ENCODE assay signal across 3 fruit fly cellular contexts in the genomic region with DNA sequence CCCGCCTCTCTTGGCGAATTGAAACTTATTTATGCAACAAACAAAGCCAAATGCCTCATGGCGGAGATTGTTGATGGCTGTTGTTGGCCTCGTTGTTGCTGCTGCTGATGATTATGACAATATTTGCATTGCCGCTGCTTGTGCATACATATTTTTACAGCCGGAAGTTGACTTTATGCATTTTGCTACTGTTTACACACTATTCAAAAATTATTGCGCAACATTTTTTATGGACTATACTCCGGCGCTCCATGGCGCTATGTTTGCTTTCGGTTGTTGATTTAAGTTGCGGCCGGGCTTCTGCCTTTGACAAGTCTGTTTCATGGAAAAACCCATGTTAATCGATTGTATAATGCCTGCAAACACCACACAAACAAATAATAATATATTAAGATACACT.
A peak's percentile ranks its signal among the peaks of the same experiment; 100 is the strongest.
TF ChIP-seq lines count a peak whose summit lies in the region.

No protein-coding gene starts in this region.

- TF ChIP-seq CTCF in whole organism, embryonic (GFP tag; optimal IDR thresholded peaks at IDR 0.05; lab: Kevin White, UChicago) = peak; percentile 30

TF ChIP-seq in whole organism, adult, 20 proteins besides CTCF, POLR2A, EP300 and RAD21:
- TF ChIP-seq Hr96 (GFP tag; optimal IDR thresholded peaks at IDR 0.05; lab: Kevin White, UChicago) (no peak), CG7101 (tag; optimal IDR thresholded peaks at IDR 0.05; lab: Kevin White, UChicago) (peak; percentile 35), CG7045 (GFP tag; optimal IDR thresholded peaks at IDR 0.05; lab: Kevin White, UChicago) (peak; percentile 61), Crg-1 (GFP tag; optimal IDR thresholded peaks at IDR 0.05; lab: Kevin White, UChicago) (peak; percentile 20)
TF ChIP-seq in whole organism, adult: peak in this region for 3.

TF ChIP-seq in whole organism, embryonic, 481 proteins besides CTCF, POLR2A, EP300 and RAD21 (continues in another document):
- TF ChIP-seq CG8359 (GFP tag; optimal IDR thresholded peaks at IDR 0.05; lab: Kevin White, UChicago; ENCODE audit: borderline replicate concordance) = no peak
- TF ChIP-seq oc (tag; optimal IDR thresholded peaks at IDR 0.05; lab: Kevin White, UChicago) = peak; percentile 46
- peak; percentile 75 for TF ChIP-seq fd64A (GFP tag; optimal IDR thresholded peaks at IDR 0.05; lab: Kevin White, UChicago)
- TF ChIP-seq CG4360 (GFP tag; IDR thresholded peaks at IDR 0.05; lab: Robert Waterston, UW) = peak; percentile 39; the same call in 1 of the 2 replicates
- TF ChIP-seq Adf1 (GFP tag; IDR thresholded peaks at IDR 0.05; lab: Robert Waterston, UW) = no peak
- peak; percentile 30 for TF ChIP-seq Kr (GFP tag; optimal IDR thresholded peaks at IDR 0.05; lab: Kevin White, UChicago)
- TF ChIP-seq sd (tag; optimal IDR thresholded peaks at IDR 0.05; lab: Kevin White, UChicago) = no peak
- no peak for TF ChIP-seq Hmx (GFP tag; optimal IDR thresholded peaks at IDR 0.05; lab: Kevin White, UChicago)
- no peak for TF ChIP-seq hkb (optimal IDR thresholded peaks at IDR 0.05; lab: Kevin White, UChicago)
- peak; percentile 71 for TF ChIP-seq hkb (GFP tag; IDR thresholded peaks at IDR 0.05; lab: Robert Waterston, UW)
- peak; percentile 24 for TF ChIP-seq CG14710 (tag; optimal IDR thresholded peaks at IDR 0.05; lab: Kevin White, UChicago)
- TF ChIP-seq CG3407 (GFP tag; optimal IDR thresholded peaks at IDR 0.05; lab: Kevin White, UChicago) = peak; percentile 79
- TF ChIP-seq p53 (GFP tag; optimal IDR thresholded peaks at IDR 0.05; lab: Kevin White, UChicago) = no peak
- TF ChIP-seq CG6272 (GFP tag; IDR thresholded peaks at IDR 0.05; lab: Robert Waterston, UW) = no peak
- TF ChIP-seq zen (tag; optimal IDR thresholded peaks at IDR 0.05; lab: Kevin White, UChicago) = peak; percentile 21
- TF ChIP-seq CG2202 (tag; optimal IDR thresholded peaks at IDR 0.05; lab: Kevin White, UChicago) = peak; percentile 21
- peak; percentile 62 for TF ChIP-seq CG2678 (tag; optimal IDR thresholded peaks at IDR 0.05; lab: Kevin White, UChicago)
- TF ChIP-seq gsb-n (tag; optimal IDR thresholded peaks at IDR 0.05; lab: Kevin White, UChicago) = peak; percentile 27
- peak; percentile 55 for TF ChIP-seq MTF-1 (GFP tag; optimal IDR thresholded peaks at IDR 0.05; lab: Kevin White, UChicago; ENCODE audit: borderline replicate concordance)
- peak; percentile 23 for TF ChIP-seq CoRest (tag; optimal IDR thresholded peaks at IDR 0.05; lab: Kevin White, UChicago)
- peak; percentile 8 for TF ChIP-seq caup (GFP tag; optimal IDR thresholded peaks at IDR 0.05; lab: Kevin White, UChicago; ENCODE audit: severe bottlenecking)
- TF ChIP-seq stwl (tag; optimal IDR thresholded peaks at IDR 0.05; lab: Kevin White, UChicago) = no peak
- TF ChIP-seq Spps (tag; optimal IDR thresholded peaks at IDR 0.05; lab: Kevin White, UChicago) = no peak
- peak; percentile 48 for TF ChIP-seq CG6254 (GFP tag; optimal IDR thresholded peaks at IDR 0.05; lab: Kevin White, UChicago)
- TF ChIP-seq Scr (GFP tag; IDR thresholded peaks at IDR 0.05; lab: Robert Waterston, UW; ENCODE audit: partially characterized antibody) = no peak
- TF ChIP-seq tgo (GFP tag; IDR thresholded peaks at IDR 0.05; lab: Robert Waterston, UW) = no peak; the same call in 2 of the 3 replicates
- no peak for TF ChIP-seq CG12155 (GFP tag; optimal IDR thresholded peaks at IDR 0.05; lab: Kevin White, UChicago)
- no peak for TF ChIP-seq prd (optimal IDR thresholded peaks at IDR 0.05; lab: Kevin White, UChicago)
- peak; percentile 25; the same call in 1 of the 3 replicates for TF ChIP-seq prd (GFP tag; IDR thresholded peaks at IDR 0.05; lab: Robert Waterston, UW)
- no peak for TF ChIP-seq CkIIα-i1 (GFP tag; IDR thresholded peaks at IDR 0.05; lab: Robert Waterston, UW)
- TF ChIP-seq CG14860 (GFP tag; IDR thresholded peaks at IDR 0.05; lab: Robert Waterston, UW; ENCODE audit: partially characterized antibody) = no peak
- TF ChIP-seq CG12659 (GFP tag; optimal IDR thresholded peaks at IDR 0.05; lab: Kevin White, UChicago) = peak; percentile 5
- no peak for TF ChIP-seq eve (GFP tag; optimal IDR thresholded peaks at IDR 0.05; lab: Kevin White, UChicago)
- 0 out of 2 replicates have a peak, but pooled peaks have one; percentile 9 for TF ChIP-seq E2f1 (GFP tag; IDR thresholded peaks at IDR 0.05; lab: Robert Waterston, UW)
- no peak for TF ChIP-seq GATAe (GFP tag; conservative IDR thresholded peaks at IDR 0.05; lab: Robert Waterston, UW)
- TF ChIP-seq pho (GFP tag; optimal IDR thresholded peaks at IDR 0.05; lab: Kevin White, UChicago) = no peak
- peak; percentile 58 for TF ChIP-seq Blimp-1 (GFP tag; optimal IDR thresholded peaks at IDR 0.05; lab: Kevin White, UChicago)
- TF ChIP-seq unpg (GFP tag; optimal IDR thresholded peaks at IDR 0.05; lab: Kevin White, UChicago) = peak; percentile 50
- TF ChIP-seq CG3847 (GFP tag; IDR thresholded peaks at IDR 0.05; lab: Robert Waterston, UW) = no peak
- peak; percentile 54; the same call in 1 of the 2 replicates for TF ChIP-seq ara (GFP tag; IDR thresholded peaks at IDR 0.05; lab: Robert Waterston, UW)

TF ChIP-seq in whole organism, prepupa, 60 proteins besides CTCF, POLR2A, EP300 and RAD21:
- TF ChIP-seq fkh (GFP tag; optimal IDR thresholded peaks at IDR 0.05; lab: Kevin White, UChicago) = peak; percentile 70
- TF ChIP-seq spab (GFP tag; optimal IDR thresholded peaks at IDR 0.05; lab: Kevin White, UChicago) = no peak
- TF ChIP-seq vri (GFP tag; optimal IDR thresholded peaks at IDR 0.05; lab: Kevin White, UChicago) = no peak
- no peak for TF ChIP-seq salr (GFP tag; optimal IDR thresholded peaks at IDR 0.05; lab: Kevin White, UChicago)
- TF ChIP-seq CG6276 (GFP tag; optimal IDR thresholded peaks at IDR 0.05; lab: Kevin White, UChicago) = no peak
- TF ChIP-seq CG6163 (GFP tag; IDR thresholded peaks at IDR 0.05; lab: Robert Waterston, UW) = 0 out of 3 replicates have a peak, but pooled peaks have one; percentile 30
- TF ChIP-seq esn (GFP tag; optimal IDR thresholded peaks at IDR 0.05; lab: Kevin White, UChicago) = no peak
- no peak for TF ChIP-seq Ets21C (GFP tag; optimal IDR thresholded peaks at IDR 0.05; lab: Kevin White, UChicago)
- TF ChIP-seq CG3919 (GFP tag; optimal IDR thresholded peaks at IDR 0.05; lab: Kevin White, UChicago) = no peak
- peak; percentile 39 for TF ChIP-seq Eip78C (GFP tag; lab: Kevin White, UChicago)
TF ChIP-seq in whole organism, prepupa: peak in this region for 3.
